Worm (Caenorhabditis elegans) whole organism, L4/young adult: ENCODE results near the gene mab-3.

ENCODE experiments used
- dao-5 ChIP-seq: sonication (generic microtip); optimal IDR thresholded peaks from 2 replicates; lab custom pipeline; 2016; ENCODE audit warnings: missing genotype, missing genetic modification characterization, moderate library complexity, missing compliant biosample characterization
- him-1 ChIP-seq: sonication (generic microtip); optimal IDR thresholded peaks from 2 replicates; lab custom pipeline; 2016; ENCODE audit warnings: missing genotype, missing genetic modification reagents, missing genetic modification characterization, missing compliant biosample characterization

- no peak for TF ChIP-seq him-1 (tag; lab: Kevin White, UChicago)
- no peak for TF ChIP-seq dao-5 (tag; lab: Kevin White, UChicago)
These were observed 38.0 kb downstream of the mab-3 start, which contains the start of gene aqp-10 for ce11 chrII:9769797-9770520.
